Fruit fly (Drosophila melanogaster) whole organism, embryonic: ENCODE measurements around the gene CG17239.
A peak's percentile ranks its signal among the peaks of the same experiment; 100 is the strongest.

Experiments
- ATbp ChIP-seq: fragments of 200-800 bp; sonication (Bioruptor generic); optimal IDR thresholded peaks from 2 replicates; lab custom pipeline; 2017; ENCODE audit warnings: missing biosample characterization, mild to moderate bottlenecking, missing genetic modification characterization, missing genetic modification reagents
- C15 ChIP-seq: fragments of 200-800 bp; sonication (Bioruptor generic); IDR thresholded peaks from 3 replicates; pipeline ENCODE4 v1.3.6; 2022; ENCODE audit warnings: missing biosample characterization, missing genetic modification characterization
- CG11085 ChIP-seq: fragments of 200-800 bp; sonication (Bioruptor generic); IDR thresholded peaks from 2 replicates; pipeline ENCODE4 v1.3.6; 2022; ENCODE audit warnings: missing biosample characterization, missing genetic modification characterization
- CG12236 ChIP-seq: fragments of 200-800 bp; sonication (Bioruptor generic); optimal IDR thresholded peaks from 2 replicates; lab custom pipeline; 2016; ENCODE audit warnings: missing biosample characterization, missing genetic modification characterization
- CG15073 ChIP-seq: fragments of 200-800 bp; sonication (Bioruptor generic); optimal IDR thresholded peaks from 2 replicates; lab custom pipeline; 2016; ENCODE audit warnings: missing biosample characterization, missing genetic modification characterization
- CG1529 ChIP-seq: fragments of 200-800 bp; sonication (Bioruptor generic); optimal IDR thresholded peaks from 3 replicates; lab custom pipeline; 2018; ENCODE audit warnings: missing biosample characterization, missing genetic modification characterization
- CG1602 ChIP-seq: fragments of 200-800 bp; sonication (Bioruptor generic); optimal IDR thresholded peaks from 3 replicates; lab custom pipeline; 2016; ENCODE audit warnings: missing biosample characterization, missing genetic modification characterization
- CG1603 ChIP-seq: fragments of 200-800 bp; sonication (Bioruptor generic); optimal IDR thresholded peaks from 2 replicates; lab custom pipeline; 2019; ENCODE audit warnings: missing biosample characterization, mild to moderate bottlenecking, missing genetic modification characterization, moderate library complexity
- CG18262 ChIP-seq: fragments of 200-800 bp; optimal IDR thresholded peaks from 3 replicates; lab custom pipeline; 2019; ENCODE audit warnings: missing biosample characterization, mild to moderate bottlenecking, missing genetic modification characterization, moderate library complexity
- CG31224 ChIP-seq: fragments of 200-800 bp; sonication (Bioruptor generic); IDR thresholded peaks from 2 replicates; pipeline ENCODE4 v1.3.6; 2022; ENCODE audit warnings: missing biosample characterization, missing genetic modification characterization
- CG32772 ChIP-seq: fragments of 200-800 bp; sonication (Bioruptor generic); IDR thresholded peaks from 2 replicates; pipeline ENCODE4 v1.3.6; 2022; ENCODE audit warnings: missing biosample characterization, missing genetic modification characterization
- CG4617 ChIP-seq: fragments of 200-800 bp; sonication (Bioruptor generic); optimal IDR thresholded peaks from 3 replicates; lab custom pipeline; 2016; ENCODE audit warnings: missing biosample characterization, missing genetic modification characterization, borderline replicate concordance
- CG7745 ChIP-seq: fragments of 200-800 bp; sonication (Bioruptor generic); optimal IDR thresholded peaks from 2 replicates; lab custom pipeline; 2018; ENCODE audit warnings: missing biosample characterization, mild to moderate bottlenecking, missing genetic modification characterization, moderate library complexity
- CG7786 ChIP-seq: fragments of 200-800 bp; sonication (Bioruptor generic); optimal IDR thresholded peaks from 2 replicates; lab custom pipeline; 2016; ENCODE audit warnings: missing biosample characterization, missing genetic modification characterization
- D ChIP-seq, 2 experiments: fragments of 200-800 bp in 1 of 2; fragments of >200 bp in 1 of 2; sonication (Bioruptor generic) in 1 of 2; optimal IDR thresholded peaks; 2 replicates in 1 of 2; 3 replicates in 1 of 2; lab custom pipeline; 2017; ENCODE audit warnings: mild to moderate bottlenecking in 1 of 2, missing biosample characterization in 1 of 2, missing genetic modification characterization in 1 of 2, missing genetic modification reagents in 1 of 2
- Dbx ChIP-seq: fragments of 200-800 bp; sonication (Bioruptor generic); IDR thresholded peaks from 3 replicates; pipeline ENCODE4 v1.3.6; 2022; ENCODE audit warnings: missing biosample characterization, missing genetic modification characterization
- Dref ChIP-seq: fragments of 200-800 bp; sonication (Bioruptor generic); IDR thresholded peaks from 2 replicates; pipeline ENCODE4 v1.3.6; 2022; ENCODE audit warnings: missing biosample characterization, missing genetic modification characterization
- GATAe ChIP-seq: fragments of 200-800 bp; sonication (Bioruptor generic); conservative IDR thresholded peaks from 2 replicates; pipeline ENCODE4 v1.3.6; 2022; ENCODE audit warnings: missing biosample characterization, missing genetic modification characterization
- Gug ChIP-seq: fragments of 200-800 bp; sonication (Bioruptor generic); IDR thresholded peaks from 4 replicates; pipeline ENCODE4 v1.3.6; 2022; ENCODE audit warnings: missing biosample characterization, missing genetic modification characterization
- Hey ChIP-seq: fragments of 200-800 bp; sonication (Bioruptor generic); optimal IDR thresholded peaks from 3 replicates; lab custom pipeline; 2018; ENCODE audit warnings: missing biosample characterization, mild to moderate bottlenecking, missing genetic modification characterization
- Hr3 ChIP-seq: fragments of 200-800 bp; sonication (Bioruptor generic); optimal IDR thresholded peaks from 3 replicates; lab custom pipeline; 2016; ENCODE audit warnings: missing biosample characterization, missing genetic modification characterization
- Kr ChIP-seq: fragments of 200-800 bp; sonication (Bioruptor generic); optimal IDR thresholded peaks from 2 replicates; lab custom pipeline; 2017; ENCODE audit warnings: missing biosample characterization, mild to moderate bottlenecking, missing genetic modification characterization
- MESR4 ChIP-seq: fragments of 200-800 bp; sonication (Bioruptor generic); optimal IDR thresholded peaks from 2 replicates; lab custom pipeline; 2018; ENCODE audit warnings: missing biosample characterization, mild to moderate bottlenecking, missing genetic modification characterization, moderate library complexity
- Nf-YC ChIP-seq: fragments of 200-800 bp; optimal IDR thresholded peaks from 3 replicates; lab custom pipeline; 2019; ENCODE audit warnings: missing biosample characterization, mild to moderate bottlenecking, missing genetic modification characterization, moderate library complexity
- NfI ChIP-seq: fragments of 200-800 bp; sonication (Bioruptor generic); optimal IDR thresholded peaks from 3 replicates; lab custom pipeline; 2018; ENCODE audit warnings: missing biosample characterization, mild to moderate bottlenecking, missing genetic modification characterization, moderate library complexity
- Poxn ChIP-seq: fragments of 200-800 bp; sonication (Bioruptor generic); IDR thresholded peaks from 2 replicates; pipeline ENCODE4 v1.3.6; 2022; ENCODE audit warnings: missing biosample characterization, missing genetic modification characterization
- Rfx ChIP-seq: fragments of 200-800 bp; sonication (Bioruptor generic); IDR thresholded peaks from 2 replicates; pipeline ENCODE4 v1.3.6; 2022; ENCODE audit warnings: missing biosample characterization, missing genetic modification characterization
- Rx ChIP-seq: fragments of 200-800 bp; sonication (Bioruptor generic); IDR thresholded peaks from 2 replicates; pipeline ENCODE4 v1.3.6; 2022; ENCODE audit warnings: missing biosample characterization, missing genetic modification characterization
- Six4 ChIP-seq: fragments of 200-800 bp; sonication (Bioruptor generic); optimal IDR thresholded peaks from 2 replicates; lab custom pipeline; 2016; ENCODE audit warnings: missing biosample characterization, missing genetic modification characterization
- Spps ChIP-seq: fragments of 200-800 bp; sonication (Bioruptor generic); optimal IDR thresholded peaks from 2 replicates; lab custom pipeline; 2018; ENCODE audit warnings: missing biosample characterization, mild to moderate bottlenecking, missing genetic modification characterization
- amos ChIP-seq: fragments of 200-800 bp; sonication (Bioruptor generic); IDR thresholded peaks from 2 replicates; pipeline ENCODE4 v1.3.6; 2022; ENCODE audit warnings: missing biosample characterization, missing genetic modification characterization; ENCODE audit not compliant: partially characterized antibody
- bcd ChIP-seq: fragments of 200-800 bp; sonication (Bioruptor generic); optimal IDR thresholded peaks from 2 replicates; lab custom pipeline; 2017; ENCODE audit warnings: missing biosample characterization, mild to moderate bottlenecking, missing genetic modification characterization
- caup ChIP-seq: fragments of 200-800 bp; sonication (Bioruptor generic); optimal IDR thresholded peaks from 3 replicates; lab custom pipeline; 2017; ENCODE audit warnings: missing biosample characterization, mild to moderate bottlenecking, missing genetic modification characterization, moderate library complexity; ENCODE audit not compliant: severe bottlenecking
- dan ChIP-seq: fragments of 200-800 bp; sonication (Bioruptor generic); IDR thresholded peaks from 2 replicates; pipeline ENCODE4 v1.3.6; 2022; ENCODE audit warnings: missing biosample characterization, missing genetic modification characterization
- dpn ChIP-seq, 2 experiments: fragments of 200-800 bp; sonication (Bioruptor generic); optimal IDR thresholded peaks; 3 replicates each; lab custom pipeline; 2016; ENCODE audit warnings: missing biosample characterization in 2 of 2, missing genetic modification characterization in 2 of 2
- fd102C ChIP-seq: fragments of 200-800 bp; sonication (Bioruptor generic); optimal IDR thresholded peaks from 2 replicates; lab custom pipeline; 2018; ENCODE audit warnings: missing biosample characterization, mild to moderate bottlenecking, missing genetic modification characterization, moderate library complexity
- gsb ChIP-seq: fragments of 200-800 bp; sonication (Bioruptor generic); IDR thresholded peaks from 2 replicates; pipeline ENCODE4 v1.3.6; 2022; ENCODE audit warnings: missing biosample characterization, missing genetic modification characterization
- hth ChIP-seq: fragments of >200 bp; optimal IDR thresholded peaks from 2 replicates; lab custom pipeline; 2017; ENCODE audit warnings: inconsistent platforms
- jumu ChIP-seq: fragments of 200-800 bp; sonication (Bioruptor generic); optimal IDR thresholded peaks from 3 replicates; lab custom pipeline; 2016; ENCODE audit warnings: missing biosample characterization, missing genetic modification characterization
- lbe ChIP-seq: fragments of 200-800 bp; sonication (Bioruptor generic); optimal IDR thresholded peaks from 2 replicates; lab custom pipeline; 2016; ENCODE audit warnings: missing biosample characterization, mild to moderate bottlenecking, missing genetic modification characterization
- luna ChIP-seq: fragments of 200-800 bp; sonication (Bioruptor generic); optimal IDR thresholded peaks from 2 replicates; lab custom pipeline; 2016; ENCODE audit warnings: missing biosample characterization, missing genetic modification characterization
- peb ChIP-seq: fragments of 200-800 bp; sonication (Bioruptor generic); IDR thresholded peaks from 2 replicates; pipeline ENCODE4 v1.3.6; 2022; ENCODE audit warnings: missing biosample characterization, missing genetic modification characterization
- pnt ChIP-seq: fragments of 200-800 bp; sonication (Bioruptor generic); optimal IDR thresholded peaks from 3 replicates; lab custom pipeline; 2016; ENCODE audit warnings: missing biosample characterization, missing genetic modification characterization
- prd ChIP-seq, 3 experiments: fragments of >200 bp in 2 of 3; fragments of 200-800 bp in 1 of 3; sonication (Bioruptor generic) in 1 of 3; optimal IDR thresholded peaks in 2 of 3; IDR thresholded peaks in 1 of 3; 2 replicates in 2 of 3; 3 replicates in 1 of 3; pipeline versions ENCODE4 v1.3.6 to Lab custom; 2017 to 2022; ENCODE audit warnings: missing biosample characterization in 1 of 3, missing genetic modification characterization in 1 of 3
- ranshi ChIP-seq: fragments of 200-800 bp; sonication (Bioruptor generic); IDR thresholded peaks from 2 replicates; pipeline ENCODE4 v1.3.6; 2022; ENCODE audit warnings: missing biosample characterization, missing genetic modification characterization
- schlank ChIP-seq: fragments of 200-800 bp; sonication (Bioruptor generic); optimal IDR thresholded peaks from 2 replicates; lab custom pipeline; 2018; ENCODE audit warnings: missing biosample characterization, mild to moderate bottlenecking, missing genetic modification characterization
- sens ChIP-seq: fragments of 200-800 bp; sonication (Bioruptor generic); peaks from one replicate; lab custom pipeline; 2016; ENCODE audit warnings: missing biosample characterization, missing genetic modification characterization
- seq ChIP-seq: fragments of 200-800 bp; sonication (Bioruptor generic); IDR thresholded peaks from 2 replicates; pipeline ENCODE4 v1.3.6; 2022; ENCODE audit warnings: missing biosample characterization, missing genetic modification characterization
- ssp ChIP-seq: fragments of 200-800 bp; sonication (Bioruptor generic); IDR thresholded peaks from 2 replicates; pipeline ENCODE4 v1.3.6; 2022; ENCODE audit warnings: missing biosample characterization, missing genetic modification characterization
- wek ChIP-seq: fragments of 200-800 bp; sonication (Bioruptor generic); optimal IDR thresholded peaks from 3 replicates; lab custom pipeline; 2018; ENCODE audit warnings: missing biosample characterization, mild to moderate bottlenecking, missing genetic modification characterization, moderate library complexity

The CG17239 gene

dm6 chr2L:2227316-2227715 lies 24.8 kb downstream of the CG17239 start (continued):
- TF ChIP-seq CG1602 (GFP tag; lab: Kevin White, UChicago) (no peak), MESR4 (GFP tag; lab: Kevin White, UChicago) (no peak), caup (GFP tag; lab: Kevin White, UChicago) (no peak), gsb (GFP tag; lab: Robert Waterston, UW) (peak; percentile 34), ssp (0 out of 2 replicates have a peak, but pooled peaks have one; percentile 13), schlank (no peak), Spps (tag; lab: Kevin White, UChicago) (no peak), CG7786 (GFP tag; lab: Kevin White, UChicago) (peak; percentile 22), bcd (GFP tag; lab: Kevin White, UChicago) (no peak), Rfx (peak; percentile 54; the same call in 1 of the 2 replicates), lbe (no peak), Six4 (GFP tag; lab: Kevin White, UChicago) (peak; percentile 27), CG11085 (GFP tag; lab: Robert Waterston, UW) (no peak), ATbp (GFP tag; lab: Kevin White, UChicago) (peak; percentile 68), fd102C (GFP tag; lab: Kevin White, UChicago) (no peak), jumu (GFP tag; lab: Kevin White, UChicago) (peak; percentile 22), Hr3 (GFP tag; lab: Kevin White, UChicago) (peak; percentile 16), Gug (GFP tag; lab: Robert Waterston, UW) (peak; percentile 42; the same call in 2 of the 4 replicates), CG7745 (tag; lab: Kevin White, UChicago) (no peak), Kr (GFP tag; lab: Kevin White, UChicago) (no peak), wek (GFP tag; lab: Kevin White, UChicago) (peak; percentile 40), peb (GFP tag; lab: Robert Waterston, UW) (no peak), CG18262 (tag; lab: Kevin White, UChicago) (peak; percentile 41), ranshi (GFP tag; lab: Robert Waterston, UW) (0 out of 2 replicates have a peak, but pooled peaks have one; percentile 24), dan (GFP tag; lab: Robert Waterston, UW) (no peak), luna (GFP tag; lab: Kevin White, UChicago) (no peak), Hey (tag; lab: Kevin White, UChicago) (no peak), CG1603 (tag; lab: Kevin White, UChicago) (peak; percentile 72), prd (optimal IDR thresholded peaks at IDR 0.05; lab: Kevin White, UChicago) (no peak), prd (GFP tag; IDR thresholded peaks at IDR 0.05; lab: Robert Waterston, UW) (peak; percentile 51; the same call in 2 of the 3 replicates), amos (GFP tag; lab: Robert Waterston, UW) (no peak), CG1529 (GFP tag; lab: Kevin White, UChicago) (no peak), Nf-YC (tag; lab: Kevin White, UChicago) (peak; percentile 30), sens (peak; percentile 90), C15 (0 out of 3 replicates have a peak, but pooled peaks have one; percentile 49), seq (GFP tag; lab: Robert Waterston, UW) (0 out of 2 replicates have a peak, but pooled peaks have one; percentile 15), Dref (GFP tag; lab: Robert Waterston, UW) (no peak), hth (lab: Kevin White, UChicago) (no peak), D (optimal IDR thresholded peaks at IDR 0.05; lab: Kevin White, UChicago) (no peak), D (GFP tag; optimal IDR thresholded peaks at IDR 0.05; lab: Kevin White, UChicago) (peak; percentile 0), Rx (GFP tag; lab: Robert Waterston, UW) (peak; percentile 60), Dbx (GFP tag; lab: Robert Waterston, UW) (0 out of 3 replicates have a peak, but pooled peaks have one; percentile 10), CG12236 (GFP tag; lab: Kevin White, UChicago) (no peak), NfI (GFP tag; lab: Kevin White, UChicago) (peak; percentile 34), CG32772 (no peak), dpn (GFP tag; optimal IDR thresholded peaks at IDR 0.05; lab: Kevin White, UChicago) (peak; percentile 26 to 47), pnt (GFP tag; lab: Kevin White, UChicago) (peak; percentile 14), CG4617 (GFP tag; lab: Kevin White, UChicago) (no peak), Poxn (GFP tag; lab: Robert Waterston, UW) (no peak), CG15073 (no peak), CG31224 (no peak), GATAe (GFP tag; lab: Robert Waterston, UW) (0 out of 2 replicates have a peak, but pooled peaks have one; percentile 16)
